Worm (Caenorhabditis elegans): ENCODE results near the gene clp-2.

- TF ChIP-seq ama-1 (optimal IDR thresholded peaks at IDR 0.05): no peak
- TF ChIP-seq tra-4 (tag; optimal IDR thresholded peaks at IDR 0.05): no peak
- TF ChIP-seq ceh-13 (GFP tag; optimal IDR thresholded peaks at IDR 0.05): no peak
Measured at ce11 chrIII:4720620-4721227, 16.9 kb upstream of the clp-2 start, which contains the start of gene emb-5.
